Worm (Caenorhabditis elegans) whole organism, young adult: ENCODE data around the gene R13D11.10.
A peak's percentile ranks its signal among the peaks of the same experiment; 100 is the strongest.

ENCODE experiments used
- C17E4.6 ChIP-seq: fragments of 200-800 bp; sonication (Bioruptor generic); IDR thresholded peaks from 2 replicates; pipeline ENCODE4 v1.3.6; 2022; ENCODE audit warnings: missing genetic modification reagents, missing genetic modification characterization, missing compliant biosample characterization
- F10E7.11 ChIP-seq: sonication (generic microtip); optimal IDR thresholded peaks from 2 replicates; lab custom pipeline; 2017; ENCODE audit warnings: mild to moderate bottlenecking, missing genetic modification characterization, moderate library complexity, missing compliant biosample characterization
- F57A8.1 ChIP-seq: fragments of 200-800 bp; sonication (Bioruptor generic); optimal IDR thresholded peaks from 2 replicates; lab custom pipeline; 2018; ENCODE audit warnings: mild to moderate bottlenecking, missing genetic modification characterization, moderate library complexity, missing compliant biosample characterization
- K11D2.4 ChIP-seq: fragments of 200-800 bp; sonication (Bioruptor generic); IDR thresholded peaks from 2 replicates; pipeline ENCODE4 v1.3.6; 2022; ENCODE audit warnings: missing genetic modification reagents, missing genetic modification characterization, missing compliant biosample characterization
- T07F8.4 ChIP-seq: sonication (generic microtip); optimal IDR thresholded peaks from 2 replicates; lab custom pipeline; 2016; ENCODE audit warnings: mild to moderate bottlenecking, missing genetic modification characterization, moderate library complexity, missing compliant biosample characterization
- Y95B8A.8 ChIP-seq: fragments of 200-800 bp; sonication (Bioruptor generic); IDR thresholded peaks from 2 replicates; pipeline ENCODE4 v1.3.6; 2022; ENCODE audit warnings: missing genetic modification reagents, missing genetic modification characterization, missing compliant biosample characterization
- akir-1 ChIP-seq: fragments of 200-800 bp; sonication (Bioruptor generic); optimal IDR thresholded peaks from 2 replicates; lab custom pipeline; 2018; ENCODE audit warnings: mild to moderate bottlenecking, missing genetic modification characterization, moderate library complexity, missing compliant biosample characterization
- aptf-3 ChIP-seq: fragments of 200-800 bp; sonication (Bioruptor generic); IDR thresholded peaks from 2 replicates; pipeline ENCODE4 v1.3.6; 2022; ENCODE audit warnings: missing genetic modification characterization, missing compliant biosample characterization
- attf-5 ChIP-seq: fragments of 200-800 bp; sonication (Bioruptor generic); optimal IDR thresholded peaks from 2 replicates; lab custom pipeline; 2018; ENCODE audit warnings: mild to moderate bottlenecking, missing genetic modification characterization, missing compliant biosample characterization
- bed-2 ChIP-seq: fragments of 200-800 bp; sonication (Bioruptor generic); IDR thresholded peaks from 2 replicates; pipeline ENCODE4 v1.3.6; 2022; ENCODE audit warnings: missing genetic modification reagents, missing genetic modification characterization, missing compliant biosample characterization
- ccch-3 ChIP-seq: fragments of 200-800 bp; sonication (Bioruptor generic); optimal IDR thresholded peaks from 2 replicates; lab custom pipeline; 2018; ENCODE audit warnings: mild to moderate bottlenecking, missing genetic modification characterization, missing compliant biosample characterization
- ceh-40 ChIP-seq: fragments of 200-800 bp; sonication (Bioruptor generic); IDR thresholded peaks from 2 replicates; pipeline ENCODE4 v1.3.6; 2022; ENCODE audit warnings: missing genetic modification characterization, missing compliant biosample characterization
- ceh-58 ChIP-seq: fragments of 200-800 bp; sonication (Bioruptor generic); IDR thresholded peaks from 2 replicates; pipeline ENCODE4 v1.3.6; 2022; ENCODE audit warnings: missing genetic modification characterization, missing compliant biosample characterization
- chd-7 ChIP-seq: sonication (generic microtip); optimal IDR thresholded peaks from 2 replicates; lab custom pipeline; 2016; ENCODE audit warnings: mild to moderate bottlenecking, missing genetic modification characterization, moderate library complexity, missing compliant biosample characterization
- die-1 ChIP-seq: sonication (generic microtip); optimal IDR thresholded peaks from 2 replicates; lab custom pipeline; 2016; ENCODE audit warnings: missing genotype, mild to moderate bottlenecking, missing genetic modification characterization, missing compliant biosample characterization
- egl-44 ChIP-seq: fragments of 200-800 bp; sonication (Bioruptor generic); IDR thresholded peaks from 2 replicates; pipeline ENCODE4 v1.3.6; 2022; ENCODE audit warnings: missing genetic modification reagents, missing genetic modification characterization, missing compliant biosample characterization
- egrh-3 ChIP-seq: fragments of 200-800 bp; sonication (Bioruptor generic); IDR thresholded peaks from 2 replicates; pipeline ENCODE4 v1.3.6; 2022; ENCODE audit warnings: missing genetic modification reagents, missing genetic modification characterization, missing compliant biosample characterization
- ekl-4 ChIP-seq: fragments of 200-800 bp; sonication (Bioruptor generic); IDR thresholded peaks from 2 replicates; pipeline ENCODE4 v1.3.6; 2022; ENCODE audit warnings: missing genetic modification reagents, missing genetic modification characterization, missing compliant biosample characterization
- ets-4 ChIP-seq: fragments of 200-800 bp; sonication (Bioruptor generic); optimal IDR thresholded peaks from 2 replicates; lab custom pipeline; 2018; ENCODE audit warnings: mild to moderate bottlenecking, missing genetic modification characterization, missing compliant biosample characterization
- fkh-3 ChIP-seq: sonication (generic microtip); optimal IDR thresholded peaks from 2 replicates; lab custom pipeline; 2016; ENCODE audit warnings: mild to moderate bottlenecking, missing genetic modification characterization, missing compliant biosample characterization
- hlh-12 ChIP-seq: sonication (generic microtip); optimal IDR thresholded peaks from 2 replicates; lab custom pipeline; 2016; ENCODE audit warnings: missing genetic modification characterization, missing compliant biosample characterization
- hrde-1 ChIP-seq: sonication (generic microtip); optimal IDR thresholded peaks from 2 replicates; lab custom pipeline; 2016; ENCODE audit warnings: missing genetic modification characterization, mild to moderate bottlenecking, missing compliant biosample characterization, moderate library complexity, missing genotype, missing genetic modification reagents, borderline replicate concordance
- hsf-1 ChIP-seq: fragments of 200-800 bp; sonication (Bioruptor generic); IDR thresholded peaks from 2 replicates; pipeline ENCODE4 v1.3.6; 2022; ENCODE audit warnings: missing genetic modification reagents, missing genetic modification characterization, missing compliant biosample characterization
- let-607 ChIP-seq, 2 experiments: fragments of 200-800 bp in 1 of 2; sonication (Bioruptor generic) in 1 of 2; sonication (generic microtip) in 1 of 2; optimal IDR thresholded peaks; 2 replicates each; lab custom pipeline; 2016 to 2018; ENCODE audit warnings: mild to moderate bottlenecking in 2 of 2, missing compliant biosample characterization in 2 of 2, missing genetic modification characterization in 2 of 2, moderate library complexity in 2 of 2, missing genotype in 1 of 2
- lin-54 ChIP-seq: fragments of 200-800 bp; sonication (Bioruptor generic); optimal IDR thresholded peaks from 2 replicates; lab custom pipeline; 2018; ENCODE audit warnings: mild to moderate bottlenecking, missing genetic modification characterization, missing compliant biosample characterization
- lsl-1 ChIP-seq: fragments of 200-800 bp; sonication (Bioruptor generic); optimal IDR thresholded peaks from 2 replicates; lab custom pipeline; 2018; ENCODE audit warnings: mild to moderate bottlenecking, missing genetic modification characterization, moderate library complexity, missing compliant biosample characterization
- lsy-27 ChIP-seq: sonication (generic microtip); optimal IDR thresholded peaks from 2 replicates; lab custom pipeline; 2017; ENCODE audit warnings: missing genetic modification characterization, mild to moderate bottlenecking, missing compliant biosample characterization, antibody characterized with exemption, missing genotype, borderline replicate concordance; ENCODE audit not compliant: insufficient read depth
- madf-8 ChIP-seq: fragments of 200-800 bp; sonication (Bioruptor generic); conservative IDR thresholded peaks from 2 replicates; pipeline ENCODE4 v1.3.6; 2022; ENCODE audit warnings: missing genetic modification reagents, missing genetic modification characterization, missing compliant biosample characterization
- mel-28 ChIP-seq: sonication (generic microtip); optimal IDR thresholded peaks from 2 replicates; lab custom pipeline; 2016; ENCODE audit warnings: borderline replicate concordance, mild to moderate bottlenecking, missing genetic modification characterization, missing compliant biosample characterization
- nfyb-1 ChIP-seq: fragments of 200-800 bp; sonication (Bioruptor generic); IDR thresholded peaks from 2 replicates; pipeline ENCODE4 v1.3.6; 2022; ENCODE audit warnings: missing genetic modification reagents, missing genetic modification characterization, missing compliant biosample characterization
- rpc-1 ChIP-seq, 2 experiments: fragments of 150-350 bp in 1 of 2; sonication (generic microtip) in 1 of 2; optimal IDR thresholded peaks; 2 replicates each; lab custom pipeline; 2014 to 2018; ENCODE audit warnings: missing biosample characterization in 1 of 2, missing genetic modification characterization in 1 of 2, missing genetic modification reagents in 1 of 2, missing genotype in 1 of 2
- snpc-1.1 ChIP-seq: sonication (generic microtip); optimal IDR thresholded peaks from 2 replicates; lab custom pipeline; 2017; ENCODE audit warnings: missing genetic modification characterization, mild to moderate bottlenecking, missing compliant biosample characterization, antibody characterized with exemption, moderate library complexity, missing genotype, missing genetic modification reagents; ENCODE audit not compliant: insufficient read depth
- snpc-1.3 ChIP-seq: sonication (generic microtip); optimal IDR thresholded peaks from 2 replicates; lab custom pipeline; 2017; ENCODE audit warnings: missing genetic modification characterization, mild to moderate bottlenecking, missing compliant biosample characterization, antibody characterized with exemption, moderate library complexity, missing genotype, missing genetic modification reagents; ENCODE audit not compliant: insufficient read depth
- somi-1 ChIP-seq: fragments of 200-800 bp; sonication (Bioruptor generic); optimal IDR thresholded peaks from 2 replicates; lab custom pipeline; 2018; ENCODE audit warnings: mild to moderate bottlenecking, missing genetic modification characterization, missing compliant biosample characterization
- tbx-9 ChIP-seq: sonication (generic microtip); optimal IDR thresholded peaks from 2 replicates; lab custom pipeline; 2016; ENCODE audit warnings: borderline replicate concordance, missing genetic modification characterization, inconsistent platforms, missing compliant biosample characterization
- xnd-1 ChIP-seq: sonication (generic microtip); optimal IDR thresholded peaks from 2 replicates; lab custom pipeline; 2016; ENCODE audit warnings: missing genotype, missing genetic modification reagents, missing genetic modification characterization, missing compliant biosample characterization
- zim-3 ChIP-seq: sonication (generic microtip); optimal IDR thresholded peaks from 2 replicates; lab custom pipeline; 2017; ENCODE audit warnings: mild to moderate bottlenecking, missing genetic modification characterization, moderate library complexity, missing compliant biosample characterization
- ztf-18 ChIP-seq: sonication (generic microtip); optimal IDR thresholded peaks from 2 replicates; lab custom pipeline; 2016; ENCODE audit warnings: missing genotype, mild to moderate bottlenecking, missing genetic modification characterization, missing compliant biosample characterization
- ztf-3 ChIP-seq: fragments of 200-800 bp; sonication (Bioruptor generic); optimal IDR thresholded peaks from 2 replicates; lab custom pipeline; 2018; ENCODE audit warnings: mild to moderate bottlenecking, missing genetic modification characterization, missing compliant biosample characterization

R13D11.10 gene

DNA sequence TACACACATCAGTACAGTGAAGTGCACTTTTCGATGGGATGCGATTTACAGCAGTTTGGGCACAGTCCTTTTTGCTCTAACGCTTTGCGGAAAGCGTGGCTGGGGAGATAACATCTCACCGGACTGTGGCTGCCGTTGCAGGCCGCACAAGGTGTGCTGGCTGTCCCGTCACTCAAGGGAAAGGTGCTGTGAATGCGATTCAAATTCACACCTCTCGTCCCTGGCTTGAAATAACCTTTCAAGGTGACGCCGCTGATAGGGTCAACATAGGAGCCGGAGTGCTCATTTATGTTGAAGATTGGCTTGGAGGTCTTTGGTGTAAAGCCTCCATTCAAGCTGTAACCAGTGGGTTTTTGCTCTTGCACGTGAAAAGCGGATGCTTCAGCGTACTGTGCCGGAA lies 18.9 kb downstream of the R13D11.10 start:
- TF ChIP-seq ceh-58 (GFP tag; lab: Robert Waterston, UW) (0 out of 2 replicates have a peak, but pooled peaks have one; percentile 59), ccch-3 (GFP tag; lab: Kevin White, UChicago) (no peak), snpc-1.1 (tag; lab: Kevin White, UChicago) (no peak), fkh-3 (tag; lab: Kevin White, UChicago) (no peak)

DNA sequence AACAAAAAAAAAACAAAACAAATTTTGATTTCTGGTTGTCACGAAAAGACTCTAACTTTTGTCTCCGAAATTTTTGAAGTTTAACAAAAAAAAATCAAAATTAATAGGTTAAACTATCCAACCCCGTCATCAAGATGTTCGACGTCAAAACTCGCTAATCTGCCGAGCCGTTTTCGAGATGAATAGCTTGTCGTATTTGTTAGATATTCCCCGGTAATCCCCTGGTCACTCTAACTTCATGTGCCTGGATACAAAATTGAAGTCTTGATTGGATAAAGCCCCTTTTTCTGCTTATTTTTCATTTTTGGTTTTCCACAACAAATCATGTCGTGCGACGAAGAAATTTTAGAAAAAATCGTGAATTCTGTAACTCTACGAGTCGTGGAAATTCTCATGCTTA lies 30.6 kb downstream of the R13D11.10 start, which contains the start of gene srab-16:
Gene srab-16 (plus strand): TSS at position 301 of the 400 bp plus-strand sequence.
- TF ChIP-seq tbx-9 = no peak
- TF ChIP-seq akir-1 (GFP tag; lab: Kevin White, UChicago) = no peak
- no peak for TF ChIP-seq ets-4
- no peak for TF ChIP-seq fkh-3 (tag; lab: Kevin White, UChicago)
- no peak for TF ChIP-seq snpc-1.3
- TF ChIP-seq hrde-1 (tag; lab: Kevin White, UChicago) = no peak
- no peak for TF ChIP-seq hlh-12 (tag; lab: Kevin White, UChicago)
- no peak for TF ChIP-seq bed-2
- TF ChIP-seq ztf-18 = no peak
- TF ChIP-seq madf-8 = no peak
- no peak for TF ChIP-seq T07F8.4
- no peak for TF ChIP-seq mel-28
- TF ChIP-seq egrh-3 (GFP tag; lab: Robert Waterston, UW) = no peak
- no peak for TF ChIP-seq lin-54

DNA sequence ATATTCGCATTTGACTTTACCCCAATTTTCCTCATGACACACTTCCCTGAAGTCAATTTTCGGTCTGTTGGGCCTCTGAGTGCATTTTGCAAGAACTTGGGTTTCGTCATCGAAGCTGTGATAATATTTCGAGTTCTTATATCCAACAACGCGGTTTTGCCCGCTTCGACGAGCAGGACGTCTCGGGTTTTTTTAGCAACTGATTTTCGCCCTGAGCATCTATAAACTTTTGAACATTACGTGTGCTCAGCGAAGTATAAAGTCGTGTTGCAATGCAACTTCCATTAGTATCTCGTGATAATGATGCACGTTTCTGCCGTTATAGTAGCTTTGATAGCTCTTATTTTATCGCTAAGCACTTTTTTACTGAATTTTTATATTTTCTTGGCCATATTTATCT lies 33.0 kb downstream of the R13D11.10 start, which contains the start of gene srbc-60:
Gene srbc-60 (plus strand): TSS at position 301 of the 400 bp plus-strand sequence.
- TF ChIP-seq die-1 (no peak), Y95B8A.8 (GFP tag; lab: Robert Waterston, UW) (no peak), zim-3 (no peak), ekl-4 (no peak), F57A8.1 (no peak), let-607 (tag; optimal IDR thresholded peaks at IDR 0.05; lab: Kevin White, UChicago) (no peak), ztf-3 (no peak), aptf-3 (GFP tag; lab: Robert Waterston, UW) (no peak), nfyb-1 (GFP tag; lab: Robert Waterston, UW) (no peak), F10E7.11 (tag; lab: Kevin White, UChicago) (no peak), C17E4.6 (GFP tag; lab: Robert Waterston, UW) (no peak), xnd-1 (tag; lab: Kevin White, UChicago) (no peak), lsy-27 (tag; lab: Kevin White, UChicago) (no peak), somi-1 (GFP tag; lab: Kevin White, UChicago) (no peak), ceh-40 (GFP tag; lab: Robert Waterston, UW) (no peak), hsf-1 (GFP tag; lab: Robert Waterston, UW) (no peak)

DNA sequence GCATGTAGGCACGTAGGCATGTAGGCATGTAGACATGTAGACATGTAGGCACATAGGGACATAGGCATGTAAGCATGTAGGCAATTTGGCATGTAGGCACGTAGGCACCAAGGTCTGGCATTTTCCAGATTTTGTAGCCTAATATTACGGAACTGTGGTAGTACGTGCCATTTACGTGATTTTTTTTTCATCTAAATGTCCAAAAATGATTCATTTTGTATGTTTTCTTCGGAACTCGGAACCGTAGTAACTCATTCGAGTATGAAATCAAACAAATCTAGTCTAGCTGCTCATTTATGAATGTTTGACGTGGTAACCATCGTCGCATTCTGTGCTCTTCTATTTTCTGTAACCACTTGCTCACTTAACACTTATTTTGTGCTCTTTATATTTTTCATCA lies 34.7 kb downstream of the R13D11.10 start, which contains the start of gene srbc-59:
Gene srbc-59 (plus strand): TSS at position 301 of the 400 bp plus-strand sequence.
- TF ChIP-seq rpc-1 (optimal IDR thresholded peaks at IDR 0.05; lab: Kevin White, UChicago) (no peak), rpc-1 (tag; optimal IDR thresholded peaks at IDR 0.05; lab: Kevin White, UChicago) (no peak), egl-44 (GFP tag; lab: Robert Waterston, UW) (no peak), K11D2.4 (no peak), lsl-1 (GFP tag; lab: Kevin White, UChicago) (no peak), fkh-3 (tag; lab: Kevin White, UChicago) (no peak), lin-54 (no peak), attf-5 (no peak), chd-7 (tag; lab: Kevin White, UChicago) (no peak)
